Fruit fly (Drosophila melanogaster) whole organism, embryonic: ENCODE results near the gene CG2681.

Experiments used
- Adf1 ChIP-seq: fragments of 200-800 bp; sonication (Bioruptor generic); IDR thresholded peaks from 2 replicates; pipeline ENCODE4 v1.3.6; 2022; ENCODE audit warnings: missing biosample characterization, missing genetic modification characterization
- BEAF-32 ChIP-seq: fragments of 200-800 bp; sonication (Bioruptor generic); optimal IDR thresholded peaks from 3 replicates; lab custom pipeline; 2017; ENCODE audit warnings: missing biosample characterization, missing genetic modification characterization, mild to moderate bottlenecking, moderate library complexity, missing genetic modification reagents
- BtbVII ChIP-seq: fragments of 200-800 bp; sonication (Bioruptor generic); optimal IDR thresholded peaks from 3 replicates; lab custom pipeline; 2017; ENCODE audit warnings: missing biosample characterization, mild to moderate bottlenecking, missing genetic modification characterization
- CG10267 ChIP-seq: fragments of 200-800 bp; sonication (Bioruptor generic); optimal IDR thresholded peaks from 2 replicates; lab custom pipeline; 2018; ENCODE audit warnings: missing biosample characterization, mild to moderate bottlenecking, missing genetic modification characterization, moderate library complexity
- CG10959 ChIP-seq: fragments of 200-800 bp; sonication (Bioruptor generic); IDR thresholded peaks from 2 replicates; pipeline ENCODE4 v1.3.6; 2022; ENCODE audit warnings: missing biosample characterization, missing genetic modification characterization
- CG11723 ChIP-seq: fragments of 200-800 bp; sonication (Bioruptor generic); optimal IDR thresholded peaks from 2 replicates; lab custom pipeline; 2017; ENCODE audit warnings: missing biosample characterization, mild to moderate bottlenecking, missing genetic modification characterization
- CG12769 ChIP-seq: fragments of 200-800 bp; sonication (Bioruptor generic); optimal IDR thresholded peaks from 2 replicates; lab custom pipeline; 2019; ENCODE audit warnings: missing biosample characterization, mild to moderate bottlenecking, missing genetic modification characterization, moderate library complexity
- CG17186 ChIP-seq: fragments of 200-800 bp; sonication (Bioruptor generic); optimal IDR thresholded peaks from 3 replicates; lab custom pipeline; 2017; ENCODE audit warnings: missing biosample characterization, missing genetic modification reagents, missing genetic modification characterization
- CG17802 ChIP-seq: fragments of 200-800 bp; sonication (Bioruptor generic); optimal IDR thresholded peaks from 2 replicates; lab custom pipeline; 2018; ENCODE audit warnings: missing biosample characterization, mild to moderate bottlenecking, missing genetic modification characterization, moderate library complexity
- CG2116 ChIP-seq: fragments of 200-800 bp; sonication (Bioruptor generic); optimal IDR thresholded peaks from 3 replicates; lab custom pipeline; 2018; ENCODE audit warnings: missing biosample characterization, mild to moderate bottlenecking, missing genetic modification characterization
- CG34224 ChIP-seq: fragments of 200-800 bp; sonication (Bioruptor generic); IDR thresholded peaks from 3 replicates; pipeline ENCODE4 v1.3.6; 2022; ENCODE audit warnings: missing biosample characterization, missing genetic modification characterization; ENCODE audit not compliant: partially characterized antibody
- CG34376 ChIP-seq: fragments of 200-800 bp; sonication (Bioruptor generic); optimal IDR thresholded peaks from 2 replicates; lab custom pipeline; 2018; ENCODE audit warnings: missing biosample characterization, mild to moderate bottlenecking, missing genetic modification characterization
- CG4617 ChIP-seq: fragments of 200-800 bp; sonication (Bioruptor generic); optimal IDR thresholded peaks from 3 replicates; lab custom pipeline; 2016; ENCODE audit warnings: missing biosample characterization, missing genetic modification characterization, borderline replicate concordance
- CG7556 ChIP-seq: fragments of 200-800 bp; sonication (Bioruptor generic); optimal IDR thresholded peaks from 2 replicates; lab custom pipeline; 2017; ENCODE audit warnings: missing biosample characterization, mild to moderate bottlenecking, missing genetic modification characterization
- CG8478 ChIP-seq: fragments of >200 bp; optimal IDR thresholded peaks from 2 replicates; lab custom pipeline; 2018
- CG9609 ChIP-seq: fragments of 200-800 bp; sonication (Bioruptor generic); optimal IDR thresholded peaks from 3 replicates; lab custom pipeline; 2016; ENCODE audit warnings: missing biosample characterization, missing genetic modification characterization
- Dbx ChIP-seq: fragments of 200-800 bp; sonication (Bioruptor generic); IDR thresholded peaks from 3 replicates; pipeline ENCODE4 v1.3.6; 2022; ENCODE audit warnings: missing biosample characterization, missing genetic modification characterization
- Dfd ChIP-seq, 2 experiments: fragments of >200 bp; optimal IDR thresholded peaks; 2 replicates each; lab custom pipeline; 2017; ENCODE audit warnings: missing biosample characterization in 2 of 2, missing genetic modification characterization in 2 of 2
- Dip3 ChIP-seq: fragments of 200-800 bp; sonication (Bioruptor generic); optimal IDR thresholded peaks from 3 replicates; lab custom pipeline; 2016; ENCODE audit warnings: missing biosample characterization, missing genetic modification characterization
- Dp ChIP-seq: fragments of 200-800 bp; sonication (Bioruptor generic); optimal IDR thresholded peaks from 2 replicates; lab custom pipeline; 2018; ENCODE audit warnings: missing biosample characterization, mild to moderate bottlenecking, missing genetic modification characterization, moderate library complexity
- E2f2 ChIP-seq: fragments of 200-800 bp; sonication (Bioruptor generic); IDR thresholded peaks from 2 replicates; pipeline ENCODE4 v1.3.6; 2022; ENCODE audit warnings: missing biosample characterization, missing genetic modification characterization
- Ets65A ChIP-seq: fragments of 200-800 bp; sonication (Bioruptor generic); peaks from one replicate; lab custom pipeline; 2016; ENCODE audit warnings: missing biosample characterization, missing genetic modification characterization
- HLH3B ChIP-seq: fragments of 200-800 bp; sonication (Bioruptor generic); IDR thresholded peaks from 2 replicates; pipeline ENCODE4 v1.3.6; 2022; ENCODE audit warnings: missing biosample characterization, missing genetic modification characterization
- Hmx ChIP-seq: fragments of 200-800 bp; sonication (Bioruptor generic); optimal IDR thresholded peaks from 2 replicates; lab custom pipeline; 2016; ENCODE audit warnings: missing biosample characterization, missing genetic modification characterization
- Lhr ChIP-seq: fragments of 200-800 bp; sonication (Bioruptor generic); optimal IDR thresholded peaks from 3 replicates; lab custom pipeline; 2017; ENCODE audit warnings: mild to moderate bottlenecking, missing biosample characterization, missing genetic modification reagents, missing genetic modification characterization
- Lim3 ChIP-seq: fragments of 200-800 bp; sonication (Bioruptor generic); IDR thresholded peaks from 2 replicates; pipeline ENCODE4 v1.3.6; 2022; ENCODE audit warnings: missing biosample characterization, missing genetic modification characterization
- MBD-R2 ChIP-seq: fragments of 200-800 bp; sonication (Bioruptor generic); IDR thresholded peaks from 2 replicates; pipeline ENCODE4 v1.3.6; 2022; ENCODE audit warnings: missing biosample characterization, missing genetic modification characterization
- Pdp1 ChIP-seq, 2 experiments: fragments of 200-800 bp; sonication (Bioruptor generic); optimal IDR thresholded peaks; 3 replicates each; lab custom pipeline; 2016; ENCODE audit warnings: missing biosample characterization in 2 of 2, missing genetic modification characterization in 2 of 2, mild to moderate bottlenecking in 1 of 2, moderate library complexity in 1 of 2
- Sry-β ChIP-seq: fragments of 200-800 bp; sonication (Bioruptor generic); optimal IDR thresholded peaks from 2 replicates; lab custom pipeline; 2018; ENCODE audit warnings: missing biosample characterization, mild to moderate bottlenecking, missing genetic modification characterization, moderate library complexity
- Usf ChIP-seq: fragments of 200-800 bp; sonication (Bioruptor generic); optimal IDR thresholded peaks from 2 replicates; lab custom pipeline; 2017; ENCODE audit warnings: missing genotype, missing biosample characterization, missing genetic modification characterization
- bcd ChIP-seq: fragments of 200-800 bp; sonication (Bioruptor generic); optimal IDR thresholded peaks from 2 replicates; lab custom pipeline; 2017; ENCODE audit warnings: missing biosample characterization, mild to moderate bottlenecking, missing genetic modification characterization
- bowl ChIP-seq: fragments of 200-800 bp; sonication (Bioruptor generic); IDR thresholded peaks from 2 replicates; pipeline ENCODE4 v1.3.6; 2022; ENCODE audit warnings: missing biosample characterization, missing genetic modification characterization
- chinmo ChIP-seq: fragments of 200-800 bp; sonication (Bioruptor generic); IDR thresholded peaks from 4 replicates; pipeline ENCODE4 v1.3.6; 2022; ENCODE audit warnings: missing biosample characterization, missing genetic modification characterization; ENCODE audit not compliant: partially characterized antibody
- ci ChIP-seq: fragments of 200-800 bp; sonication (Bioruptor generic); IDR thresholded peaks from 3 replicates; pipeline ENCODE4 v1.3.6; 2022; ENCODE audit warnings: missing biosample characterization, missing genetic modification characterization
- crol ChIP-seq: fragments of 200-800 bp; sonication (Bioruptor generic); IDR thresholded peaks from 2 replicates; pipeline ENCODE4 v1.3.6; 2022; ENCODE audit warnings: missing biosample characterization, missing genetic modification characterization
- dm ChIP-seq: fragments of 200-800 bp; sonication (Bioruptor generic); optimal IDR thresholded peaks from 3 replicates; lab custom pipeline; 2016; ENCODE audit warnings: missing biosample characterization, missing genetic modification characterization
- dpn ChIP-seq, 2 experiments: fragments of 200-800 bp; sonication (Bioruptor generic); optimal IDR thresholded peaks; 3 replicates each; lab custom pipeline; 2016; ENCODE audit warnings: missing biosample characterization in 2 of 2, missing genetic modification characterization in 2 of 2
- dysf ChIP-seq: fragments of 200-800 bp; sonication (Bioruptor generic); IDR thresholded peaks from 3 replicates; pipeline ENCODE4 v1.3.6; 2022; ENCODE audit warnings: missing biosample characterization, missing genetic modification characterization
- hb ChIP-seq: fragments of 200-800 bp; sonication (Bioruptor generic); IDR thresholded peaks from 3 replicates; pipeline ENCODE4 v1.3.6; 2022; ENCODE audit warnings: missing biosample characterization, missing genetic modification characterization; ENCODE audit not compliant: partially characterized antibody
- her ChIP-seq: fragments of 200-800 bp; sonication (Bioruptor generic); optimal IDR thresholded peaks from 2 replicates; lab custom pipeline; 2016; ENCODE audit warnings: missing biosample characterization, missing genetic modification characterization
- inv ChIP-seq: fragments of 200-800 bp; sonication (Bioruptor generic); IDR thresholded peaks from 2 replicates; pipeline ENCODE4 v1.3.6; 2022; ENCODE audit warnings: missing biosample characterization, missing genetic modification characterization; ENCODE audit not compliant: partially characterized antibody
- pho ChIP-seq: fragments of 200-800 bp; sonication (Bioruptor generic); optimal IDR thresholded peaks from 2 replicates; lab custom pipeline; 2016; ENCODE audit warnings: missing biosample characterization, missing genetic modification characterization
- pzg ChIP-seq: fragments of 200-800 bp; sonication (Bioruptor generic); optimal IDR thresholded peaks from 3 replicates; lab custom pipeline; 2018; ENCODE audit warnings: missing biosample characterization, mild to moderate bottlenecking, missing genetic modification characterization, moderate library complexity
- run ChIP-seq: fragments of 200-800 bp; sonication (Bioruptor generic); optimal IDR thresholded peaks from 3 replicates; lab custom pipeline; 2018; ENCODE audit warnings: missing biosample characterization, mild to moderate bottlenecking, missing genetic modification characterization
- slp2 ChIP-seq: fragments of 200-800 bp; sonication (Bioruptor generic); optimal IDR thresholded peaks from 2 replicates; lab custom pipeline; 2016; ENCODE audit warnings: missing biosample characterization, missing genetic modification characterization
- sna ChIP-seq: fragments of 200-800 bp; sonication (Bioruptor generic); IDR thresholded peaks from 2 replicates; pipeline ENCODE4 v1.3.6; 2022; ENCODE audit warnings: missing biosample characterization, missing genetic modification characterization; ENCODE audit not compliant: partially characterized antibody
- stwl ChIP-seq: fragments of 200-800 bp; sonication (Bioruptor generic); optimal IDR thresholded peaks from 3 replicates; lab custom pipeline; 2018; ENCODE audit warnings: missing biosample characterization, mild to moderate bottlenecking, missing genetic modification characterization, moderate library complexity
- unc-4 ChIP-seq: fragments of 200-800 bp; sonication (Bioruptor generic); IDR thresholded peaks from 2 replicates; pipeline ENCODE4 v1.3.6; 2022; ENCODE audit warnings: missing biosample characterization, missing genetic modification characterization; ENCODE audit not compliant: partially characterized antibody
- vnd ChIP-seq: fragments of 200-800 bp; sonication (Bioruptor generic); IDR thresholded peaks from 3 replicates; pipeline ENCODE4 v1.3.6; 2022; ENCODE audit warnings: missing biosample characterization, missing genetic modification characterization; ENCODE audit not compliant: partially characterized antibody
- zen2 ChIP-seq: fragments of 200-800 bp; sonication (Bioruptor generic); IDR thresholded peaks from 3 replicates; pipeline ENCODE4 v1.3.6; 2022; ENCODE audit warnings: missing biosample characterization, missing genetic modification characterization; ENCODE audit not compliant: partially characterized antibody

Gene CG2681

DNA sequence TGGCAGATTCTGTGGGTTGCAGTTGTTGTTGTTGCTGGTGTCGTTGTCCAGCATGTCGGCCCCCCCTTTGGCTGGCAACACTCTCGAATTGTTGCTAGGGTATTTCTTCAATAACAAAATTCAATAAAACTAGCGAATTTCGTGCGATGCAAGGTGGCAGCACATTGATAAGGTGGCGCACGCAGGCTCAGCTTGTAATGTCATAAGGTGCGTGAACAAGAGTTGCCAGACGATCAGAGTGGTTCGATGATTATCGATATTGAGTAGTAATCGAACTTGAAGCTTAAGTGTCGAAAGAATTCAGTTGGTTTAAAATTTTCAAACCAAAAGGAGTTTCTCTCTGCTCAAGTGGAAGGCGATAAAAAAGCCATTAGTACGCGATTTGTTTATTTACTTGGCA, 11.6 kb downstream of the CG2681 start, which contains the start of gene CG2701 (continued):
- TF ChIP-seq Lhr (GFP tag; lab: Kevin White, UChicago) = no peak
- TF ChIP-seq zen2 (GFP tag; lab: Robert Waterston, UW) = peak; percentile 49; the same call in 1 of the 3 replicates
- 0 out of 4 replicates have a peak, but pooled peaks have one; percentile 67 for TF ChIP-seq chinmo (GFP tag; lab: Robert Waterston, UW)
- no peak for TF ChIP-seq Dfd (GFP tag; optimal IDR thresholded peaks at IDR 0.05; lab: Kevin White, UChicago)
- TF ChIP-seq CG17802 (tag; lab: Kevin White, UChicago) = no peak
- TF ChIP-seq CG2116 (GFP tag; lab: Kevin White, UChicago) = peak; percentile 57
- peak; percentile 78 for TF ChIP-seq CG4617 (GFP tag; lab: Kevin White, UChicago)
- TF ChIP-seq run (tag; lab: Kevin White, UChicago) = no peak
- peak; percentile 66 for TF ChIP-seq unc-4 (GFP tag; lab: Robert Waterston, UW)
- TF ChIP-seq CG34376 = no peak
- no peak for TF ChIP-seq CG7556 (GFP tag; lab: Kevin White, UChicago)
- peak; percentile 0 for TF ChIP-seq Sry-β
- TF ChIP-seq CG9609 = peak; percentile 18
- TF ChIP-seq BtbVII (GFP tag; lab: Kevin White, UChicago) = no peak
- TF ChIP-seq pho (GFP tag; lab: Kevin White, UChicago) = peak; percentile 4
- no peak for TF ChIP-seq Lim3 (GFP tag; lab: Robert Waterston, UW)
- TF ChIP-seq inv (GFP tag; lab: Robert Waterston, UW) = peak; percentile 58
- TF ChIP-seq dysf (GFP tag; lab: Robert Waterston, UW) = no peak
- TF ChIP-seq vnd (GFP tag; lab: Robert Waterston, UW) = peak; percentile 54; the same call in 2 of the 3 replicates
- TF ChIP-seq CG12769 (tag; lab: Kevin White, UChicago) = no peak
- TF ChIP-seq E2f2 (GFP tag; lab: Robert Waterston, UW) = peak; percentile 77
- TF ChIP-seq bowl = no peak
- TF ChIP-seq Dp (GFP tag; lab: Kevin White, UChicago) = peak; percentile 69
- TF ChIP-seq dm (GFP tag; lab: Kevin White, UChicago) = peak; percentile 44
- no peak for TF ChIP-seq Usf (GFP tag; lab: Kevin White, UChicago)
- TF ChIP-seq CG10267 (tag; lab: Kevin White, UChicago) = peak; percentile 9
- TF ChIP-seq CG34224 (GFP tag; lab: Robert Waterston, UW) = peak; percentile 75
- no peak for TF ChIP-seq HLH3B (GFP tag; lab: Robert Waterston, UW)
- TF ChIP-seq CG10959 (GFP tag; lab: Robert Waterston, UW) = no peak
- TF ChIP-seq her (GFP tag; lab: Kevin White, UChicago) = peak; percentile 39
- no peak for TF ChIP-seq slp2 (GFP tag; lab: Kevin White, UChicago)
- TF ChIP-seq stwl (tag; lab: Kevin White, UChicago) = peak; percentile 80
- no peak for TF ChIP-seq Adf1 (GFP tag; lab: Robert Waterston, UW)
- TF ChIP-seq sna = peak; percentile 51; the same call in 1 of the 2 replicates
- peak; percentile 85 for TF ChIP-seq pzg (GFP tag; lab: Kevin White, UChicago)
- TF ChIP-seq Pdp1 (GFP tag; optimal IDR thresholded peaks at IDR 0.05; lab: Kevin White, UChicago) = peak in 1 of 2 experiments; percentile 76
- TF ChIP-seq dpn (GFP tag; optimal IDR thresholded peaks at IDR 0.05; lab: Kevin White, UChicago) = peak; percentile 20 to 25
- no peak for TF ChIP-seq CG11723
- 0 out of 3 replicates have a peak, but pooled peaks have one; percentile 36 for TF ChIP-seq Dbx (GFP tag; lab: Robert Waterston, UW)
- 0 out of 3 replicates have a peak, but pooled peaks have one; percentile 17 for TF ChIP-seq ci (GFP tag; lab: Robert Waterston, UW)
- TF ChIP-seq Hmx = no peak
- TF ChIP-seq CG17186 (GFP tag; lab: Kevin White, UChicago) = peak; percentile 81
- peak; percentile 61; the same call in 1 of the 3 replicates for TF ChIP-seq hb (GFP tag; lab: Robert Waterston, UW)
- TF ChIP-seq Dip3 (GFP tag; lab: Kevin White, UChicago) = peak; percentile 24
- no peak for TF ChIP-seq CG8478 (lab: Kevin White, UChicago)
- peak; percentile 74 for TF ChIP-seq BEAF-32 (GFP tag; lab: Kevin White, UChicago)
- peak; percentile 88 for TF ChIP-seq Ets65A (GFP tag; lab: Kevin White, UChicago)
- peak; percentile 95 for TF ChIP-seq MBD-R2 (GFP tag; lab: Robert Waterston, UW)
- TF ChIP-seq crol = no peak
- TF ChIP-seq bcd (GFP tag; lab: Kevin White, UChicago) = no peak
